Worm (Caenorhabditis elegans) whole organism, L1 larva: Measurements from ENCODE around the gene hint-3.

Experiments used
- C04F5.9 ChIP-seq: sonication (generic microtip); optimal IDR thresholded peaks from 2 replicates; lab custom pipeline; 2016; ENCODE audit warnings: missing genetic modification characterization, missing compliant biosample characterization
- Y116A8C.19 ChIP-seq: sonication (generic microtip); optimal IDR thresholded peaks from 2 replicates; lab custom pipeline; 2016; ENCODE audit warnings: missing compliant biosample characterization, missing genetic modification characterization, borderline replicate concordance
- alr-1 ChIP-seq: fragments of 200-800 bp; sonication (Bioruptor generic); optimal IDR thresholded peaks from 2 replicates; lab custom pipeline; 2018; ENCODE audit warnings: borderline replicate concordance, mild to moderate bottlenecking, missing genetic modification characterization, missing compliant biosample characterization
- aly-2 ChIP-seq: fragments of 150-350 bp; optimal IDR thresholded peaks from 2 replicates; lab custom pipeline; 2014; ENCODE audit warnings: missing biosample characterization, missing genetic modification characterization
- ceh-63 ChIP-seq: fragments of 200-800 bp; sonication (Bioruptor generic); optimal IDR thresholded peaks from 2 replicates; lab custom pipeline; 2018; ENCODE audit warnings: mild to moderate bottlenecking, missing genetic modification characterization, missing compliant biosample characterization
- ceh-8 ChIP-seq: fragments of 200-800 bp; sonication (Bioruptor generic); optimal IDR thresholded peaks from 2 replicates; lab custom pipeline; 2018; ENCODE audit warnings: mild to moderate bottlenecking, missing genetic modification characterization, moderate library complexity, missing compliant biosample characterization
- ceh-82 ChIP-seq, 3 experiments: fragments of 150-350 bp in 1 of 3; sonication (generic microtip) in 2 of 3; optimal IDR thresholded peaks; 2 replicates each; lab custom pipeline; 2014 to 2017; ENCODE audit warnings: missing biosample characterization in 3 of 3, missing genetic modification characterization in 3 of 3
- ceh-90 ChIP-seq: sonication (generic microtip); optimal IDR thresholded peaks from 2 replicates; lab custom pipeline; 2016; ENCODE audit warnings: missing genetic modification characterization, missing compliant biosample characterization
- ces-1 ChIP-seq: fragments of 150-350 bp; optimal IDR thresholded peaks from 2 replicates; lab custom pipeline; 2014; ENCODE audit warnings: missing biosample characterization, missing genetic modification reagents, missing genetic modification characterization
- egl-13 ChIP-seq: sonication (generic microtip); optimal IDR thresholded peaks from 2 replicates; lab custom pipeline; 2016; ENCODE audit warnings: missing genotype, missing genetic modification reagents, missing genetic modification characterization, missing compliant biosample characterization
- egl-27 ChIP-seq, 2 experiments: fragments of 150-350 bp in 1 of 2; sonication (generic microtip); optimal IDR thresholded peaks; 3 replicates each; lab custom pipeline; 2017 to 2018; ENCODE audit warnings: missing biosample characterization in 2 of 2, missing genetic modification characterization in 2 of 2, missing genetic modification reagents in 2 of 2
- elt-3 ChIP-seq, 6 experiments: fragments of 150-350 bp in 1 of 6; sonication (generic microtip); optimal IDR thresholded peaks; 2 replicates each; lab custom pipeline; 2017 to 2018; ENCODE audit warnings: missing biosample characterization in 6 of 6, missing genetic modification characterization in 6 of 6, inconsistent platforms in 1 of 6
- fkh-10 ChIP-seq: sonication (generic microtip); optimal IDR thresholded peaks from 2 replicates; lab custom pipeline; 2017; ENCODE audit warnings: missing biosample characterization, missing genetic modification reagents, missing genetic modification characterization
- fkh-4 ChIP-seq: sonication (generic microtip); optimal IDR thresholded peaks from 2 replicates; lab custom pipeline; 2016; ENCODE audit warnings: missing compliant biosample characterization, missing genetic modification characterization, borderline replicate concordance
- fkh-8 ChIP-seq: sonication (generic microtip); optimal IDR thresholded peaks from 2 replicates; lab custom pipeline; 2016; ENCODE audit warnings: mild to moderate bottlenecking, missing genetic modification characterization, missing compliant biosample characterization
- grh-1 ChIP-seq: fragments of 200-800 bp; sonication (Bioruptor generic); IDR thresholded peaks from 2 replicates; pipeline ENCODE4 v1.3.6; 2022; ENCODE audit warnings: missing genetic modification reagents, missing genetic modification characterization, missing compliant biosample characterization
- hlh-17 ChIP-seq: fragments of 200-800 bp; sonication (Bioruptor generic); optimal IDR thresholded peaks from 2 replicates; lab custom pipeline; 2018; ENCODE audit warnings: missing genetic modification characterization, mild to moderate bottlenecking, missing compliant biosample characterization, moderate library complexity, borderline replicate concordance
- hlh-4 ChIP-seq: sonication (generic microtip); optimal IDR thresholded peaks from 2 replicates; lab custom pipeline; 2016; ENCODE audit warnings: mild to moderate bottlenecking, missing genetic modification characterization, missing compliant biosample characterization
- jun-1 ChIP-seq: fragments of 150-350 bp; optimal IDR thresholded peaks from 2 replicates; lab custom pipeline; 2014; ENCODE audit warnings: missing biosample characterization, missing genetic modification reagents, missing genetic modification characterization
- lin-15B ChIP-seq: fragments of 150-350 bp; sonication (generic microtip); optimal IDR thresholded peaks from 3 replicates; lab custom pipeline; 2014; ENCODE audit warnings: missing biosample characterization, missing genetic modification characterization
- lin-35 ChIP-seq, 2 experiments: fragments of 150-350 bp; optimal IDR thresholded peaks; 2 replicates each; lab custom pipeline; 2014; ENCODE audit warnings: missing biosample characterization in 2 of 2, missing genetic modification characterization in 2 of 2, missing genetic modification reagents in 2 of 2
- lin-39 ChIP-seq: fragments of 150-350 bp; optimal IDR thresholded peaks from 2 replicates; lab custom pipeline; 2014; ENCODE audit warnings: missing biosample characterization, missing genetic modification reagents, missing genetic modification characterization
- lir-3 ChIP-seq: sonication (generic microtip); optimal IDR thresholded peaks from 2 replicates; lab custom pipeline; 2016; ENCODE audit warnings: mild to moderate bottlenecking, missing genetic modification characterization, moderate library complexity, missing compliant biosample characterization; ENCODE audit not compliant: poor library complexity
- lsy-2 ChIP-seq, 2 experiments: fragments of 150-350 bp; optimal IDR thresholded peaks; 2 replicates each; lab custom pipeline; 2014; ENCODE audit warnings: missing biosample characterization in 2 of 2, missing genetic modification characterization in 2 of 2
- mef-2 ChIP-seq: fragments of 150-350 bp; optimal IDR thresholded peaks from 2 replicates; lab custom pipeline; 2014; ENCODE audit warnings: missing biosample characterization, missing genetic modification characterization
- mep-1 ChIP-seq: fragments of 150-350 bp; optimal IDR thresholded peaks from 2 replicates; lab custom pipeline; 2014; ENCODE audit warnings: missing biosample characterization, missing genetic modification characterization
- nhr-11 ChIP-seq: fragments of 150-350 bp; optimal IDR thresholded peaks from 2 replicates; lab custom pipeline; 2014; ENCODE audit warnings: missing biosample characterization, missing genetic modification characterization
- nhr-12 ChIP-seq: sonication (generic microtip); optimal IDR thresholded peaks from 2 replicates; lab custom pipeline; 2017; ENCODE audit warnings: missing biosample characterization, missing genetic modification characterization
- nhr-19 ChIP-seq: fragments of 200-800 bp; sonication (Bioruptor generic); conservative IDR thresholded peaks from 2 replicates; pipeline ENCODE4 v1.3.6; 2022; ENCODE audit warnings: missing genetic modification characterization, missing compliant biosample characterization
- nhr-20 ChIP-seq: sonication (generic microtip); optimal IDR thresholded peaks from 2 replicates; lab custom pipeline; 2016; ENCODE audit warnings: mild to moderate bottlenecking, missing genetic modification characterization, missing compliant biosample characterization
- nhr-47 ChIP-seq: sonication (generic microtip); optimal IDR thresholded peaks from 2 replicates; lab custom pipeline; 2016; ENCODE audit warnings: mild to moderate bottlenecking, missing genetic modification characterization, moderate library complexity, missing compliant biosample characterization
- nhr-77 ChIP-seq: fragments of 150-350 bp; optimal IDR thresholded peaks from 2 replicates; lab custom pipeline; 2014; ENCODE audit warnings: missing biosample characterization, missing genetic modification characterization
- nhr-90 ChIP-seq: sonication (generic microtip); optimal IDR thresholded peaks from 2 replicates; lab custom pipeline; 2016; ENCODE audit warnings: mild to moderate bottlenecking, missing genetic modification characterization, missing compliant biosample characterization; ENCODE audit not compliant: poor library complexity
- pax-3 ChIP-seq: fragments of 200-800 bp; sonication (Bioruptor generic); optimal IDR thresholded peaks from 2 replicates; lab custom pipeline; 2018; ENCODE audit warnings: mild to moderate bottlenecking, missing genetic modification characterization, moderate library complexity, missing compliant biosample characterization
- pqm-1 ChIP-seq: sonication (generic microtip); optimal IDR thresholded peaks from 3 replicates; lab custom pipeline; 2017; ENCODE audit warnings: missing biosample characterization, missing genetic modification characterization
- skn-1 ChIP-seq: fragments of 150-350 bp; optimal IDR thresholded peaks from 2 replicates; lab custom pipeline; 2014; ENCODE audit warnings: missing biosample characterization, missing genetic modification characterization
- sox-4 ChIP-seq: sonication (generic microtip); optimal IDR thresholded peaks from 2 replicates; lab custom pipeline; 2016; ENCODE audit warnings: missing genetic modification characterization, missing compliant biosample characterization
- sup-37 ChIP-seq: fragments of 200-800 bp; sonication (Bioruptor generic); optimal IDR thresholded peaks from 2 replicates; lab custom pipeline; 2018; ENCODE audit warnings: mild to moderate bottlenecking, missing genetic modification characterization, missing compliant biosample characterization
- swsn-7 ChIP-seq: sonication (generic microtip); optimal IDR thresholded peaks from 2 replicates; lab custom pipeline; 2016; ENCODE audit warnings: missing genetic modification characterization, missing compliant biosample characterization
- tlp-1 ChIP-seq: fragments of 150-350 bp; optimal IDR thresholded peaks from 2 replicates; lab custom pipeline; 2014; ENCODE audit warnings: missing biosample characterization, missing genetic modification characterization
- unc-30 ChIP-seq: sonication (generic microtip); optimal IDR thresholded peaks from 2 replicates; lab custom pipeline; 2017; ENCODE audit warnings: missing biosample characterization, missing genetic modification characterization
- unc-62 ChIP-seq: fragments of 150-350 bp; optimal IDR thresholded peaks from 2 replicates; lab custom pipeline; 2014; ENCODE audit warnings: missing biosample characterization, missing genetic modification reagents, missing genetic modification characterization
- unc-98 ChIP-seq: fragments of 200-800 bp; sonication (Bioruptor generic); IDR thresholded peaks from 2 replicates; pipeline ENCODE4 v1.3.6; 2022; ENCODE audit warnings: missing genetic modification characterization, missing compliant biosample characterization
- vab-15 ChIP-seq: sonication (generic microtip); optimal IDR thresholded peaks from 2 replicates; lab custom pipeline; 2017; ENCODE audit warnings: missing genotype, mild to moderate bottlenecking, missing genetic modification characterization, missing compliant biosample characterization
- xbp-1 ChIP-seq: sonication (generic microtip); optimal IDR thresholded peaks from 2 replicates; lab custom pipeline; 2016; ENCODE audit warnings: missing genetic modification characterization, missing compliant biosample characterization
- zag-1 ChIP-seq: fragments of 150-350 bp; optimal IDR thresholded peaks from 2 replicates; lab custom pipeline; 2014; ENCODE audit warnings: missing biosample characterization, missing genetic modification characterization
- zip-4 ChIP-seq: fragments of 200-800 bp; sonication (Bioruptor generic); optimal IDR thresholded peaks from 2 replicates; lab custom pipeline; 2018; ENCODE audit warnings: mild to moderate bottlenecking, missing genetic modification characterization, moderate library complexity, missing compliant biosample characterization
- ztf-11 ChIP-seq, 2 experiments: sonication (generic microtip); optimal IDR thresholded peaks; 2 replicates each; lab custom pipeline; 2016 to 2017; ENCODE audit warnings: missing genetic modification characterization in 2 of 2, missing biosample characterization in 1 of 2, missing compliant biosample characterization in 1 of 2

The hint-3 gene

DNA sequence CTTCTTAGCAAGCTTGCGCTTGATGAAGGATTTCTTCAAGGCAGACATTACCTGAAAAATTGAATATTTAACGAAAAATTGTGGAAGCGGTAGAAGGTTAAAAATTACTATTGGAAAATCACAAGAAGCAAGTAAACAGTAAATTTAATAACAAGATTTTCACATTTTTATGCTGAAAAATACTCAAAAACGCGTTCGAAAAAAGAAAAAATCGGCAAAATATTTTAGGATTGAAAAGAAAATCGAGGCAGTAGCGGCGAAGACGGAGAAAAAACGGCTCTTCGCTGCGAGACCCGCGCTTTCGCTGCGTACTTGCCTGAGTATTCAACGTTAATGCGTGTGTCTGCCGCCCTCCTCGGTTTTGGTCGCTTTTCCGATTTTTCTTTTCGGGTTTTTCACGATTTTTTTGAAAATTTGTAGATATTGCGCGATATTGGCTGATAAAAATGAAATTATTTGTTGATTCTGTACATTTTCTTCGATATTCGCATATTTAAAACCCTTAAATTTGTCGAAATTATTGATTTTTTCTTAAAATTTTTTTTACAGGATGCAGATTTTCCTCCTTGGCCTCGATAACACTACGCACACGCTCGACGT is 15.9 kb downstream of the hint-3 start, which contains the start of the genes rpl-39 and rps-30 (continued):
- TF ChIP-seq zag-1 (tag; lab: Kevin White, UChicago) (peak; percentile 30), Y116A8C.19 (tag; lab: Kevin White, UChicago) (no peak), zip-4 (no peak), nhr-77 (tag; lab: Kevin White, UChicago) (peak; percentile 62), fkh-4 (peak; percentile 17), lin-39 (tag; lab: Kevin White, UChicago) (peak; percentile 39), pqm-1 (no peak), pax-3 (tag; lab: Kevin White, UChicago) (peak; percentile 54), unc-62 (GFP tag; lab: Kevin White, UChicago) (no peak), hlh-4 (no peak), nhr-90 (tag; lab: Kevin White, UChicago) (peak; percentile 59), lin-15B (peak; percentile 79), ces-1 (GFP tag; lab: Kevin White, UChicago) (no peak), alr-1 (tag; lab: Kevin White, UChicago) (no peak), nhr-20 (tag; lab: Kevin White, UChicago) (peak; percentile 88), elt-3 (tag; optimal IDR thresholded peaks at IDR 0.05; lab: Kevin White, UChicago) (peak in 5 of 6 experiments; percentile 23 to 82 (median 61)), lir-3 (tag; lab: Kevin White, UChicago) (no peak), nhr-12 (tag; lab: Kevin White, UChicago) (no peak), lsy-2 (tag; optimal IDR thresholded peaks at IDR 0.05; lab: Kevin White, UChicago) (peak; percentile 87 to 93), nhr-47 (tag; lab: Kevin White, UChicago) (peak; percentile 86), fkh-10 (peak; percentile 46), nhr-19 (peak; percentile 81), ceh-90 (no peak), tlp-1 (tag; lab: Kevin White, UChicago) (no peak), fkh-8 (tag; lab: Kevin White, UChicago) (peak; percentile 85), aly-2 (tag; lab: Kevin White, UChicago) (peak; percentile 45), unc-98 (0 out of 2 replicates have a peak, but pooled peaks have one; percentile 31), mef-2 (peak; percentile 38), hlh-17 (GFP tag; lab: Kevin White, UChicago) (no peak), skn-1 (tag; lab: Kevin White, UChicago) (peak; percentile 89), grh-1 (GFP tag; lab: Robert Waterston, UW) (peak; percentile 70), egl-13 (no peak), nhr-11 (tag; lab: Kevin White, UChicago) (peak; percentile 29), lin-35 (GFP tag; optimal IDR thresholded peaks at IDR 0.05; lab: Kevin White, UChicago) (peak; percentile 82 to 90), ceh-8 (GFP tag; lab: Kevin White, UChicago) (no peak), egl-27 (tag; optimal IDR thresholded peaks at IDR 0.05; lab: Kevin White, UChicago) (no peak), sup-37 (GFP tag; lab: Kevin White, UChicago) (peak; percentile 11), mep-1 (tag; lab: Kevin White, UChicago) (peak; percentile 90), vab-15 (no peak), sox-4 (no peak), swsn-7 (tag; lab: Kevin White, UChicago) (peak; percentile 79), jun-1 (peak; percentile 69), C04F5.9 (tag; lab: Kevin White, UChicago) (no peak), xbp-1 (tag; lab: Kevin White, UChicago) (peak; percentile 82), ceh-63 (no peak), ceh-82 (tag; optimal IDR thresholded peaks at IDR 0.05; lab: Kevin White, UChicago) (peak; percentile 84 to 94 (median 84)), ztf-11 (tag; optimal IDR thresholded peaks at IDR 0.05; lab: Kevin White, UChicago) (no peak), unc-30 (tag; lab: Kevin White, UChicago) (no peak)
